Worm (Caenorhabditis elegans) whole organism, young adult: ENCODE measurements around the gene fbxb-20.

Experiments used
- Y56A3A.18 ChIP-seq: fragments of 200-800 bp; sonication (Bioruptor generic); IDR thresholded peaks from 2 replicates; pipeline ENCODE4 v1.3.6; 2022; ENCODE audit warnings: missing genetic modification reagents, missing genetic modification characterization, missing compliant biosample characterization
- ztf-18 ChIP-seq: sonication (generic microtip); optimal IDR thresholded peaks from 2 replicates; lab custom pipeline; 2016; ENCODE audit warnings: missing genotype, mild to moderate bottlenecking, missing genetic modification characterization, missing compliant biosample characterization

DNA sequence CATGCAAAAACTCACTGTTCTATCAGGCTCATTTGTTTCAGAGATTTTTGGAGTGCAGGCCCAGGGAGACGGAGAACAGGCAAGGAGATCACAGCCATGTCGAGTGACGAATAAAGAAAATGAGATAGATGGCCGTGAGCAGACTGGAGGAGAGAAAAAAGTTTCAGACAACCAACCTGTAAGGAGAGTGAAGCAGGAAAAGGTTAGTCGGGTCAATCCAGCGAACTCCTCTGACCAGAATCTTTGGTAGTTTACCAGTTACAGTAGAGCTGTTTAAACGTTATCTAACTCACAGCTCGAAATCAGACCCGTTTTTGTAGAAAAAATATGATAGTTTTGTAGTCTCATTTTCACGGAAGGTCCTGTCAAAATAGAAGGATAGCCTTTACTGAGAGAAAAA, 1.6 kb downstream of the fbxb-20 start, which contains the start of gene fbxb-21:
- no peak for TF ChIP-seq Y56A3A.18
- no peak for TF ChIP-seq ztf-18 (tag; lab: Kevin White, UChicago)
